Worm (Caenorhabditis elegans): Measurements from ENCODE around the gene manf-1.
"Not testable (repeated sequence)": the region's sequence is repeated elsewhere in the genome, so short reads cannot be mapped to it uniquely, and the experiment has no call there.

DNA sequence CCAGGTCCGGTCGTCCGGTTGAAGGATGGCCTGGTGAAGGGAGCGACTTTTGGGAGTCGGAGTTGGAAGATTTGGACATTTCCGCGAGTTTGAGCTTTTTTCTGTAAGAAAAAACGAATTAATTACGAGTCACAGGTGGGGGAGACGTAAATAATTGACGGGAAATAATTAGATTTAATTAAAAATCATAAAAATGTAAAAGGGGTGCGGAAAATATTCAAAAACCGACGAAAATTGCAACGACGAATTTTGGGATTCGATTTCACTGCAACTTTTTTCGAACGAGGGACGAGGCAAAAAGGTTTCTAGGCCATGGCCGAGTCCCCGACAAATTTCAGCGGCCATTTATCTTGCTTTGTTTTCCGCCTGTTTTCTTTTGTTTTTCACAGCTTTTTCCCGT lies 33.6 kb downstream of the manf-1 start, which contains the start of gene Y54G2A.19:
- not testable (repeated sequence) for TF ChIP-seq unc-62 (GFP tag; optimal IDR thresholded peaks at IDR 0.05); fos-1 (tag; optimal IDR thresholded peaks at IDR 0.05)

All from whole organism, L2 larva.